Fruit fly (Drosophila melanogaster): ENCODE results near the gene Prosbeta2R2.

- no peak for TF ChIP-seq pan (optimal IDR thresholded peaks at IDR 0.05)
- TF ChIP-seq Dll (optimal IDR thresholded peaks at IDR 0.05) = no peak
Observed at dm6 chr3R:5237215-5237614, 17.9 kb upstream of the Prosbeta2R2 start, which contains the start of gene rtp.

All from whole organism.